Worm (Caenorhabditis elegans) whole organism, L1 larva: ENCODE data around the gene slc-25A26.

Experiments
- C04F5.9 ChIP-seq: sonication (generic microtip); optimal IDR thresholded peaks from 2 replicates; lab custom pipeline; 2016; ENCODE audit warnings: missing genetic modification characterization, missing compliant biosample characterization
- Y116A8C.19 ChIP-seq: sonication (generic microtip); optimal IDR thresholded peaks from 2 replicates; lab custom pipeline; 2016; ENCODE audit warnings: missing compliant biosample characterization, missing genetic modification characterization, borderline replicate concordance
- alr-1 ChIP-seq: fragments of 200-800 bp; sonication (Bioruptor generic); optimal IDR thresholded peaks from 2 replicates; lab custom pipeline; 2018; ENCODE audit warnings: borderline replicate concordance, mild to moderate bottlenecking, missing genetic modification characterization, missing compliant biosample characterization
- blmp-1 ChIP-seq: fragments of 150-350 bp; optimal IDR thresholded peaks from 2 replicates; lab custom pipeline; 2014; ENCODE audit warnings: missing biosample characterization, missing genetic modification characterization
- ceh-63 ChIP-seq: fragments of 200-800 bp; sonication (Bioruptor generic); optimal IDR thresholded peaks from 2 replicates; lab custom pipeline; 2018; ENCODE audit warnings: mild to moderate bottlenecking, missing genetic modification characterization, missing compliant biosample characterization
- efl-1 ChIP-seq, 4 experiments: fragments of 150-350 bp; optimal IDR thresholded peaks in 3 of 4; peaks in 1 of 4; 1 replicate in 1 of 4; 2 replicates in 3 of 4; lab custom pipeline; 2014; ENCODE audit warnings: missing biosample characterization in 2 of 4, missing genetic modification characterization in 2 of 4, missing genetic modification reagents in 2 of 4
- efl-3 ChIP-seq: fragments of 200-800 bp; sonication (Bioruptor generic); optimal IDR thresholded peaks from 2 replicates; lab custom pipeline; 2018; ENCODE audit warnings: mild to moderate bottlenecking, missing genetic modification characterization, missing compliant biosample characterization
- elt-2 ChIP-seq: sonication (generic microtip); optimal IDR thresholded peaks from 2 replicates; lab custom pipeline; 2016; ENCODE audit warnings: missing genetic modification characterization, mild to moderate bottlenecking, inconsistent platforms, missing compliant biosample characterization, missing genetic modification reagents
- elt-3 ChIP-seq, 6 experiments: fragments of 150-350 bp in 1 of 6; sonication (generic microtip); optimal IDR thresholded peaks; 2 replicates each; lab custom pipeline; 2017 to 2018; ENCODE audit warnings: missing biosample characterization in 6 of 6, missing genetic modification characterization in 6 of 6, inconsistent platforms in 1 of 6
- fos-1 ChIP-seq: fragments of 150-350 bp; optimal IDR thresholded peaks from 2 replicates; lab custom pipeline; 2014; ENCODE audit warnings: missing biosample characterization, missing genetic modification characterization
- hlh-17 ChIP-seq: fragments of 200-800 bp; sonication (Bioruptor generic); optimal IDR thresholded peaks from 2 replicates; lab custom pipeline; 2018; ENCODE audit warnings: missing genetic modification characterization, mild to moderate bottlenecking, missing compliant biosample characterization, moderate library complexity, borderline replicate concordance
- hlh-4 ChIP-seq: sonication (generic microtip); optimal IDR thresholded peaks from 2 replicates; lab custom pipeline; 2016; ENCODE audit warnings: mild to moderate bottlenecking, missing genetic modification characterization, missing compliant biosample characterization
- lin-13 ChIP-seq: fragments of 150-350 bp; optimal IDR thresholded peaks from 2 replicates; lab custom pipeline; 2014; ENCODE audit warnings: missing biosample characterization, missing genetic modification reagents, missing genetic modification characterization
- lin-14 ChIP-seq: fragments of 200-800 bp; sonication (Bioruptor generic); optimal IDR thresholded peaks from 2 replicates; lab custom pipeline; 2018; ENCODE audit warnings: mild to moderate bottlenecking, missing genetic modification characterization, moderate library complexity, missing compliant biosample characterization
- lin-39 ChIP-seq: fragments of 150-350 bp; optimal IDR thresholded peaks from 2 replicates; lab custom pipeline; 2014; ENCODE audit warnings: missing biosample characterization, missing genetic modification reagents, missing genetic modification characterization
- lsy-2 ChIP-seq, 2 experiments: fragments of 150-350 bp; optimal IDR thresholded peaks; 2 replicates each; lab custom pipeline; 2014; ENCODE audit warnings: missing biosample characterization in 2 of 2, missing genetic modification characterization in 2 of 2
- mef-2 ChIP-seq: fragments of 150-350 bp; optimal IDR thresholded peaks from 2 replicates; lab custom pipeline; 2014; ENCODE audit warnings: missing biosample characterization, missing genetic modification characterization
- nhr-11 ChIP-seq: fragments of 150-350 bp; optimal IDR thresholded peaks from 2 replicates; lab custom pipeline; 2014; ENCODE audit warnings: missing biosample characterization, missing genetic modification characterization
- nhr-19 ChIP-seq: fragments of 200-800 bp; sonication (Bioruptor generic); conservative IDR thresholded peaks from 2 replicates; pipeline ENCODE4 v1.3.6; 2022; ENCODE audit warnings: missing genetic modification characterization, missing compliant biosample characterization
- nhr-20 ChIP-seq: sonication (generic microtip); optimal IDR thresholded peaks from 2 replicates; lab custom pipeline; 2016; ENCODE audit warnings: mild to moderate bottlenecking, missing genetic modification characterization, missing compliant biosample characterization
- nhr-28 ChIP-seq: fragments of 150-350 bp; optimal IDR thresholded peaks from 2 replicates; lab custom pipeline; 2014; ENCODE audit warnings: missing biosample characterization, missing genetic modification characterization
- nhr-47 ChIP-seq: sonication (generic microtip); optimal IDR thresholded peaks from 2 replicates; lab custom pipeline; 2016; ENCODE audit warnings: mild to moderate bottlenecking, missing genetic modification characterization, moderate library complexity, missing compliant biosample characterization
- nhr-71 ChIP-seq: sonication (generic microtip); optimal IDR thresholded peaks from 2 replicates; lab custom pipeline; 2016; ENCODE audit warnings: mild to moderate bottlenecking, missing genetic modification characterization, moderate library complexity, missing compliant biosample characterization
- nhr-76 ChIP-seq: sonication (generic microtip); optimal IDR thresholded peaks from 2 replicates; lab custom pipeline; 2017; ENCODE audit warnings: missing biosample characterization, missing genetic modification characterization
- pax-3 ChIP-seq: fragments of 200-800 bp; sonication (Bioruptor generic); optimal IDR thresholded peaks from 2 replicates; lab custom pipeline; 2018; ENCODE audit warnings: mild to moderate bottlenecking, missing genetic modification characterization, moderate library complexity, missing compliant biosample characterization
- pqm-1 ChIP-seq: sonication (generic microtip); optimal IDR thresholded peaks from 3 replicates; lab custom pipeline; 2017; ENCODE audit warnings: missing biosample characterization, missing genetic modification characterization
- rnt-1 ChIP-seq: sonication (generic microtip); optimal IDR thresholded peaks from 2 replicates; lab custom pipeline; 2016; ENCODE audit warnings: mild to moderate bottlenecking, missing genetic modification characterization, moderate library complexity, missing compliant biosample characterization
- snu-23 ChIP-seq: sonication (generic microtip); optimal IDR thresholded peaks from 2 replicates; lab custom pipeline; 2016; ENCODE audit warnings: missing genetic modification characterization, missing compliant biosample characterization
- sptf-1 ChIP-seq: fragments of 150-350 bp; optimal IDR thresholded peaks from 2 replicates; lab custom pipeline; 2014; ENCODE audit warnings: missing biosample characterization, missing genetic modification characterization
- sup-37 ChIP-seq: fragments of 200-800 bp; sonication (Bioruptor generic); optimal IDR thresholded peaks from 2 replicates; lab custom pipeline; 2018; ENCODE audit warnings: mild to moderate bottlenecking, missing genetic modification characterization, missing compliant biosample characterization
- zag-1 ChIP-seq: fragments of 150-350 bp; optimal IDR thresholded peaks from 2 replicates; lab custom pipeline; 2014; ENCODE audit warnings: missing biosample characterization, missing genetic modification characterization

slc-25A26 gene

ce11 chrIV:8974543-8975330, 44.5 kb downstream of the slc-25A26 start (continued):
- TF ChIP-seq sptf-1 (no peak), C04F5.9 (no peak), lin-13 (GFP tag; lab: Kevin White, UChicago) (no peak), hlh-17 (GFP tag; lab: Kevin White, UChicago) (no peak), Y116A8C.19 (tag; lab: Kevin White, UChicago) (no peak)
- TF ChIP-seq, all 84 proteins: peak for 19

- TF ChIP-seq zag-1, result no peak
- TF ChIP-seq efl-3, result no peak
- TF ChIP-seq pqm-1 (tag; lab: Kevin White, UChicago), result no peak
Measured at ce11 chrIV:8975331-8975625, 45.0 kb downstream of the slc-25A26 start, which contains the start of gene pdzd-8. TSS of gene pdzd-8 (plus strand) at chrIV:8975526.

DNA sequence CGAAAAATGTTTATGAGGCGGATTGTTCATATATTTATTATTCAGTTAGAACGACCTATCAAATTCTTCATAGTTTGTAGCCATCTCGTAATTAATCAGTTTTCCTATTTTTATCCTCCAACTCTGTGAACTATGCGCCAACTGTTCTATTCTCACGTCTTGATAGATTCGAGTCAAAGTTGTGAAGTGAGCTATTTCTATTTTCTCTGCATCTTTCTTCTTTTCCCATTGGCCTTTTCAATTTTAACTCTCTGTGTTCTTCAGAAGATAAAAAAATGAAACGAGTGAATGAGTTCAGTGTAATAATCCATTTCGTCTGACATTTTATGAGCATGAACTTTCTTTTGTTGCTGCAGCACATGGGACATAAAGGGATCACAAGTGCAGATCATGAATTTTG, 47.8 kb downstream of the slc-25A26 start:
- TF ChIP-seq nhr-47 (tag; lab: Kevin White, UChicago) (no peak), nhr-19 (0 out of 2 replicates have a peak, but pooled peaks have one; percentile 15), lin-39 (peak; percentile 5), snu-23 (peak; percentile 16), efl-1 (optimal IDR thresholded peaks at IDR 0.05; lab: Kevin White, UChicago) (no peak), efl-1 (GFP tag; optimal IDR thresholded peaks at IDR 0.05 in 1 of 2; lab: Kevin White, UChicago) (peak in 1 of 2 experiments; percentile 62), lin-14 (GFP tag; lab: Kevin White, UChicago) (peak; percentile 64), hlh-4 (tag; lab: Kevin White, UChicago) (no peak), nhr-20 (tag; lab: Kevin White, UChicago) (peak; percentile 14), ceh-63 (GFP tag; lab: Kevin White, UChicago) (no peak), nhr-11 (tag; lab: Kevin White, UChicago) (peak; percentile 2), lsy-2 (tag; optimal IDR thresholded peaks at IDR 0.05; lab: Kevin White, UChicago) (peak in 1 of 2 experiments; percentile 43), nhr-71 (peak; percentile 73), rnt-1 (tag; lab: Kevin White, UChicago) (peak; percentile 60), mef-2 (peak; percentile 36)
- TF ChIP-seq, all 84 proteins: peak for 11

DNA sequence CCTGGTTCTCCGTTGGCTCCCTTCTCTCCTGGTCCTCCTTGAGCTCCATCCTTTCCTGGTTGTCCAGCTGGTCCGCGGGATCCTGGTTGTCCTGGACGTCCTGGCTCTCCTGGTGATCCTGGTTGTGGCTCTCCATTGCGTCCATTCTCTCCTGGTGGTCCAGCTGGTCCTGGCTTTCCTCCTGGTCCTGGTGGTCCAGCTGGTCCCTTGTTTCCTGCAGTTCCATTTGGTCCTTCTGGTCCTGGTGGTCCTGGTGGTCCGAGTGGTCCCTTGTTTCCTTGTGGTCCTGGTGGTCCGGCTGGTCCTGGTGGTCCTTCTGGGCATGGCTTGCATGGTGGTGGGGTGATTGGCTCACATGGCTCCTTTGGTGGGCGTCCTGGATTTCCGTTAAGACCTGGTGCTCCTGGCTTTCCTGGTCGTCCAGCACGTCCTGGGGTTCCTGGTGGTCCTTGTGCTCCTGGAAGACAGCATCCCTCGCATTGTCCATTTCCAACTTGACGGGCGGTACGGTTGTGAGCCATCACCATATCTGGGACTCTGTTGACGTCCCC, 48.9 kb downstream of the slc-25A26 start:
- TF ChIP-seq fos-1 (tag; lab: Kevin White, UChicago) (no peak), C04F5.9 (no peak), blmp-1 (tag; lab: Kevin White, UChicago) (no peak), mef-2 (no peak)

DNA sequence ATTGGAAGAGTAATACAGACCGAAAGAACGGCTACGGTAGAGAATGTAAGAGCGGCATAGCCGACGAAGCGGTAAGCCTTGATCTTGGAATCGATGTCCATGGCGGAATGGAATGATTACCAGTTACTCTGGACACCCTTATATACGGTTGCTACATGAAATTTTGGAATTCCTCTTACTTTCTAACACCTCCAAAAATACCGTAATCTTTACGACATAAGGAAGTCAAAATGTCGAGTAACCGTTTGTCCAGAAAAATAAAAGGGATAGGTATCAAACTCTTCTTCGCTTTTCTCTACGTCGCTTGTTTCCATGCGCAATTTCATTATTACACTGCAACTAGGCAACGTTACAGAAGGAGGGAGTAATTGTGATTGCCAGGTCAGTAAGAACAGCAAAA, 49.5 kb downstream of the slc-25A26 start, which contains the start of gene col-119:
Gene col-119, minus strand, starts transcription at position 101 of the 400 bp plus-strand sequence.
- TF ChIP-seq nhr-19, result no peak
- no peak for TF ChIP-seq hlh-17 (GFP tag; lab: Kevin White, UChicago)
- TF ChIP-seq snu-23, result no peak
- TF ChIP-seq alr-1 (tag; lab: Kevin White, UChicago), result no peak
- TF ChIP-seq elt-3 (tag; optimal IDR thresholded peaks at IDR 0.05; lab: Kevin White, UChicago), result no peak
- TF ChIP-seq efl-1 (optimal IDR thresholded peaks at IDR 0.05; lab: Kevin White, UChicago), result no peak
- no peak for TF ChIP-seq efl-1 (GFP tag; optimal IDR thresholded peaks at IDR 0.05 in 1 of 2; lab: Kevin White, UChicago)
- TF ChIP-seq hlh-4 (tag; lab: Kevin White, UChicago), result no peak
- no peak for TF ChIP-seq ceh-63 (GFP tag; lab: Kevin White, UChicago)
- no peak for TF ChIP-seq pqm-1 (tag; lab: Kevin White, UChicago)
- no peak for TF ChIP-seq fos-1 (tag; lab: Kevin White, UChicago)
- TF ChIP-seq nhr-71, result no peak
- TF ChIP-seq pax-3 (tag; lab: Kevin White, UChicago), result no peak
- TF ChIP-seq sup-37 (GFP tag; lab: Kevin White, UChicago), result no peak
- no peak for TF ChIP-seq nhr-28
- no peak for TF ChIP-seq nhr-76
- no peak for TF ChIP-seq elt-2
